Worm (Caenorhabditis elegans) whole organism, L1 larva: ENCODE data around the gene C05G5.7.

ENCODE experiments used
- nhr-90 ChIP-seq: sonication (generic microtip); optimal IDR thresholded peaks from 2 replicates; lab custom pipeline; 2016; ENCODE audit warnings: mild to moderate bottlenecking, missing genetic modification characterization, missing compliant biosample characterization; ENCODE audit not compliant: poor library complexity
- ztf-4 ChIP-seq: fragments of 150-350 bp; optimal IDR thresholded peaks from 2 replicates; lab custom pipeline; 2014; ENCODE audit warnings: missing biosample characterization, missing genetic modification characterization

- TF ChIP-seq ztf-4 (tag; lab: Kevin White, UChicago): no peak
- no peak for TF ChIP-seq nhr-90 (tag; lab: Kevin White, UChicago)
These were observed 7.4 kb downstream of the C05G5.7 start for ce11 chrX:14736220-14736619.
